Worm (Caenorhabditis elegans): ENCODE measurements around the gene ruvb-1.

ce11 chrV:9986177-9986576 lies 5.6 kb upstream of the ruvb-1 start, which contains the start of gene rmd-2:
- TF ChIP-seq flt-1 (GFP tag; IDR thresholded peaks at IDR 0.05) (no peak), med-1 (GFP tag; optimal IDR thresholded peaks at IDR 0.05; ENCODE audit: insufficient read depth) (no peak), tab-1 (GFP tag; IDR thresholded peaks at IDR 0.05) (no peak), T22C8.4 (GFP tag; IDR thresholded peaks at IDR 0.05) (no peak), cog-1 (tag; optimal IDR thresholded peaks at IDR 0.05) (no peak)

Measured in whole organism, midembryonic.